Worm (Caenorhabditis elegans) whole organism, L1 larva: Measurements from ENCODE around the gene ZC373.5.

ENCODE experiments used
- ama-1 ChIP-seq: fragments of 150-350 bp; optimal IDR thresholded peaks from 2 replicates; lab custom pipeline; 2014
- blmp-1 ChIP-seq: fragments of 150-350 bp; optimal IDR thresholded peaks from 2 replicates; lab custom pipeline; 2014; ENCODE audit warnings: missing biosample characterization, missing genetic modification characterization
- ceh-82 ChIP-seq, 3 experiments: fragments of 150-350 bp in 1 of 3; sonication (generic microtip) in 2 of 3; optimal IDR thresholded peaks; 2 replicates each; lab custom pipeline; 2014 to 2017; ENCODE audit warnings: missing biosample characterization in 3 of 3, missing genetic modification characterization in 3 of 3
- efl-3 ChIP-seq: fragments of 200-800 bp; sonication (Bioruptor generic); optimal IDR thresholded peaks from 2 replicates; lab custom pipeline; 2018; ENCODE audit warnings: mild to moderate bottlenecking, missing genetic modification characterization, missing compliant biosample characterization
- fkh-10 ChIP-seq: sonication (generic microtip); optimal IDR thresholded peaks from 2 replicates; lab custom pipeline; 2017; ENCODE audit warnings: missing biosample characterization, missing genetic modification reagents, missing genetic modification characterization
- nhr-12 ChIP-seq: sonication (generic microtip); optimal IDR thresholded peaks from 2 replicates; lab custom pipeline; 2017; ENCODE audit warnings: missing biosample characterization, missing genetic modification characterization
- nhr-28 ChIP-seq: fragments of 150-350 bp; optimal IDR thresholded peaks from 2 replicates; lab custom pipeline; 2014; ENCODE audit warnings: missing biosample characterization, missing genetic modification characterization
- nhr-71 ChIP-seq: sonication (generic microtip); optimal IDR thresholded peaks from 2 replicates; lab custom pipeline; 2016; ENCODE audit warnings: mild to moderate bottlenecking, missing genetic modification characterization, moderate library complexity, missing compliant biosample characterization
- nhr-76 ChIP-seq: sonication (generic microtip); optimal IDR thresholded peaks from 2 replicates; lab custom pipeline; 2017; ENCODE audit warnings: missing biosample characterization, missing genetic modification characterization
- nhr-84 ChIP-seq: sonication (generic microtip); optimal IDR thresholded peaks from 2 replicates; lab custom pipeline; 2017; ENCODE audit warnings: missing biosample characterization, missing genetic modification characterization
- skn-1 ChIP-seq: fragments of 150-350 bp; optimal IDR thresholded peaks from 2 replicates; lab custom pipeline; 2014; ENCODE audit warnings: missing biosample characterization, missing genetic modification characterization
- tbx-2 ChIP-seq: sonication (generic microtip); optimal IDR thresholded peaks from 2 replicates; lab custom pipeline; 2016; ENCODE audit warnings: missing genetic modification characterization, missing compliant biosample characterization
- ztf-11 ChIP-seq, 2 experiments: sonication (generic microtip); optimal IDR thresholded peaks; 2 replicates each; lab custom pipeline; 2016 to 2017; ENCODE audit warnings: missing genetic modification characterization in 2 of 2, missing biosample characterization in 1 of 2, missing compliant biosample characterization in 1 of 2

ce11 chrX:10074233-10074632 is at the start of gene ZC373.5:
- TF ChIP-seq nhr-84 (no peak), nhr-28 (no peak), efl-3 (GFP tag; lab: Kevin White, UChicago) (no peak), nhr-12 (tag; lab: Kevin White, UChicago) (no peak), ama-1 (lab: Kevin White, UChicago) (no peak), tbx-2 (tag; lab: Kevin White, UChicago) (peak; percentile 7), fkh-10 (GFP tag; lab: Kevin White, UChicago) (no peak), blmp-1 (no peak), nhr-76 (tag; lab: Kevin White, UChicago) (no peak), skn-1 (tag; lab: Kevin White, UChicago) (no peak), ceh-82 (tag; optimal IDR thresholded peaks at IDR 0.05; lab: Kevin White, UChicago) (no peak), nhr-71 (tag; lab: Kevin White, UChicago) (peak; percentile 24), ztf-11 (tag; optimal IDR thresholded peaks at IDR 0.05; lab: Kevin White, UChicago) (no peak)
